Fruit fly (Drosophila melanogaster) whole organism, embryonic: ENCODE data around the gene Bhmt.

Experiments used
- Atf3 ChIP-seq: fragments of 200-800 bp; sonication (Bioruptor generic); optimal IDR thresholded peaks from 3 replicates; lab custom pipeline; 2016; ENCODE audit warnings: missing biosample characterization, missing genetic modification characterization
- Atf6 ChIP-seq: fragments of 200-800 bp; sonication (Bioruptor generic); IDR thresholded peaks from 2 replicates; pipeline ENCODE4 v1.3.6; 2022; ENCODE audit warnings: missing biosample characterization, missing genetic modification characterization
- Blimp-1 ChIP-seq: fragments of 200-800 bp; sonication (Bioruptor generic); optimal IDR thresholded peaks from 3 replicates; lab custom pipeline; 2018; ENCODE audit warnings: missing biosample characterization, missing genetic modification characterization, mild to moderate bottlenecking, moderate library complexity, missing genetic modification reagents
- C15 ChIP-seq: fragments of 200-800 bp; sonication (Bioruptor generic); IDR thresholded peaks from 3 replicates; pipeline ENCODE4 v1.3.6; 2022; ENCODE audit warnings: missing biosample characterization, missing genetic modification characterization
- CG10565 ChIP-seq: fragments of 200-800 bp; sonication (Bioruptor generic); optimal IDR thresholded peaks from 3 replicates; lab custom pipeline; 2016; ENCODE audit warnings: missing biosample characterization, mild to moderate bottlenecking, missing genetic modification characterization
- CG11456 ChIP-seq: fragments of 200-800 bp; sonication (Bioruptor generic); IDR thresholded peaks from 3 replicates; pipeline ENCODE4 v1.3.6; 2022; ENCODE audit warnings: missing biosample characterization, missing genetic modification characterization
- CG11695 ChIP-seq: fragments of 200-800 bp; sonication (Bioruptor generic); IDR thresholded peaks from 3 replicates; pipeline ENCODE4 v1.3.6; 2022; ENCODE audit warnings: missing biosample characterization, missing genetic modification characterization
- CG12071 ChIP-seq: fragments of 200-800 bp; sonication (Bioruptor generic); optimal IDR thresholded peaks from 3 replicates; lab custom pipeline; 2018; ENCODE audit warnings: missing biosample characterization, mild to moderate bottlenecking, missing genetic modification characterization
- CG13123 ChIP-seq: fragments of 200-800 bp; sonication (Bioruptor generic); optimal IDR thresholded peaks from 2 replicates; lab custom pipeline; 2016; ENCODE audit warnings: missing biosample characterization, missing genetic modification characterization
- CG13424 ChIP-seq: fragments of 200-800 bp; sonication (Bioruptor generic); optimal IDR thresholded peaks from 2 replicates; lab custom pipeline; 2019; ENCODE audit warnings: missing biosample characterization, mild to moderate bottlenecking, missing genetic modification characterization, moderate library complexity
- CG16863 ChIP-seq: fragments of 200-800 bp; sonication (Bioruptor generic); optimal IDR thresholded peaks from 3 replicates; lab custom pipeline; 2016; ENCODE audit warnings: missing biosample characterization, missing genetic modification characterization
- CG17361 ChIP-seq: fragments of 200-800 bp; sonication (Bioruptor generic); IDR thresholded peaks from 3 replicates; pipeline ENCODE4 v1.3.6; 2022; ENCODE audit warnings: missing biosample characterization, missing genetic modification characterization
- CG17612 ChIP-seq: fragments of 200-800 bp; sonication (Bioruptor generic); IDR thresholded peaks from 2 replicates; pipeline ENCODE4 v1.3.6; 2022; ENCODE audit warnings: missing biosample characterization, missing genetic modification characterization
- CG17802 ChIP-seq: fragments of 200-800 bp; sonication (Bioruptor generic); optimal IDR thresholded peaks from 2 replicates; lab custom pipeline; 2018; ENCODE audit warnings: missing biosample characterization, mild to moderate bottlenecking, missing genetic modification characterization, moderate library complexity
- CG18262 ChIP-seq: fragments of 200-800 bp; optimal IDR thresholded peaks from 3 replicates; lab custom pipeline; 2019; ENCODE audit warnings: missing biosample characterization, mild to moderate bottlenecking, missing genetic modification characterization, moderate library complexity
- CG18476 ChIP-seq: fragments of 200-800 bp; sonication (Bioruptor generic); optimal IDR thresholded peaks from 2 replicates; lab custom pipeline; 2016; ENCODE audit warnings: missing biosample characterization, mild to moderate bottlenecking, missing genetic modification characterization
- CG2712 ChIP-seq: fragments of 200-800 bp; optimal IDR thresholded peaks from 3 replicates; lab custom pipeline; 2019; ENCODE audit warnings: missing biosample characterization, mild to moderate bottlenecking, missing genetic modification characterization, moderate library complexity
- CG30431 ChIP-seq: fragments of 200-800 bp; sonication (Bioruptor generic); optimal IDR thresholded peaks from 2 replicates; lab custom pipeline; 2017; ENCODE audit warnings: missing biosample characterization, missing genetic modification characterization
- CG3065 ChIP-seq: fragments of 200-800 bp; sonication (Bioruptor generic); optimal IDR thresholded peaks from 2 replicates; lab custom pipeline; 2016; ENCODE audit warnings: missing biosample characterization, missing genetic modification characterization
- CG31365 ChIP-seq: fragments of 200-800 bp; sonication (Bioruptor generic); optimal IDR thresholded peaks from 2 replicates; lab custom pipeline; 2018; ENCODE audit warnings: missing biosample characterization, mild to moderate bottlenecking, missing genetic modification characterization
- CG4328 ChIP-seq: fragments of 200-800 bp; sonication (Bioruptor generic); optimal IDR thresholded peaks from 3 replicates; lab custom pipeline; 2017; ENCODE audit warnings: missing biosample characterization, missing genetic modification reagents, missing genetic modification characterization
- CHES-1-like ChIP-seq: fragments of 200-800 bp; sonication (Bioruptor generic); optimal IDR thresholded peaks from 2 replicates; lab custom pipeline; 2016; ENCODE audit warnings: missing biosample characterization, missing genetic modification characterization
- Dad ChIP-seq: fragments of 200-800 bp; sonication (Bioruptor generic); optimal IDR thresholded peaks from 3 replicates; lab custom pipeline; 2016; ENCODE audit warnings: missing biosample characterization, missing genetic modification characterization
- Dbx ChIP-seq: fragments of 200-800 bp; sonication (Bioruptor generic); IDR thresholded peaks from 3 replicates; pipeline ENCODE4 v1.3.6; 2022; ENCODE audit warnings: missing biosample characterization, missing genetic modification characterization
- Drgx ChIP-seq: fragments of 200-800 bp; sonication (Bioruptor generic); IDR thresholded peaks from 2 replicates; pipeline ENCODE4 v1.3.6; 2022; ENCODE audit warnings: missing biosample characterization, missing genetic modification characterization
- Elba2 ChIP-seq: fragments of 200-800 bp; sonication (Bioruptor generic); optimal IDR thresholded peaks from 3 replicates; lab custom pipeline; 2016; ENCODE audit warnings: missing biosample characterization, missing genetic modification characterization
- Hsf ChIP-seq: fragments of 200-800 bp; sonication (Bioruptor generic); optimal IDR thresholded peaks from 3 replicates; lab custom pipeline; 2016; ENCODE audit warnings: missing biosample characterization, missing genetic modification characterization
- NC2β ChIP-seq: fragments of 200-800 bp; sonication (Bioruptor generic); optimal IDR thresholded peaks from 2 replicates; lab custom pipeline; 2016; ENCODE audit warnings: missing biosample characterization, missing genetic modification characterization
- Nf-YB ChIP-seq: fragments of 200-800 bp; sonication (Bioruptor generic); optimal IDR thresholded peaks from 3 replicates; lab custom pipeline; 2019; ENCODE audit warnings: missing biosample characterization, mild to moderate bottlenecking, missing genetic modification characterization, moderate library complexity
- NfI ChIP-seq: fragments of 200-800 bp; sonication (Bioruptor generic); optimal IDR thresholded peaks from 3 replicates; lab custom pipeline; 2018; ENCODE audit warnings: missing biosample characterization, mild to moderate bottlenecking, missing genetic modification characterization, moderate library complexity
- Optix ChIP-seq: fragments of 200-800 bp; sonication (Bioruptor generic); IDR thresholded peaks from 3 replicates; pipeline ENCODE4 v1.3.6; 2022; ENCODE audit warnings: missing biosample characterization, missing genetic modification characterization
- PHDP ChIP-seq: fragments of 200-800 bp; sonication (Bioruptor generic); optimal IDR thresholded peaks from 3 replicates; lab custom pipeline; 2018; ENCODE audit warnings: missing biosample characterization, mild to moderate bottlenecking, missing genetic modification characterization, moderate library complexity
- Sox102F ChIP-seq: fragments of 200-800 bp; sonication (Bioruptor generic); optimal IDR thresholded peaks from 2 replicates; lab custom pipeline; 2018; ENCODE audit warnings: missing biosample characterization, mild to moderate bottlenecking, missing genetic modification characterization, moderate library complexity
- Spps ChIP-seq: fragments of 200-800 bp; sonication (Bioruptor generic); optimal IDR thresholded peaks from 2 replicates; lab custom pipeline; 2018; ENCODE audit warnings: missing biosample characterization, mild to moderate bottlenecking, missing genetic modification characterization
- Sry-β ChIP-seq: fragments of 200-800 bp; sonication (Bioruptor generic); optimal IDR thresholded peaks from 2 replicates; lab custom pipeline; 2018; ENCODE audit warnings: missing biosample characterization, mild to moderate bottlenecking, missing genetic modification characterization, moderate library complexity
- abd-A ChIP-seq: fragments of 200-800 bp; sonication (Bioruptor generic); optimal IDR thresholded peaks from 3 replicates; lab custom pipeline; 2019; ENCODE audit warnings: missing biosample characterization, mild to moderate bottlenecking, missing genetic modification characterization, moderate library complexity
- ase ChIP-seq: fragments of 200-800 bp; sonication (Bioruptor generic); IDR thresholded peaks from 3 replicates; pipeline ENCODE4 v1.3.6; 2022; ENCODE audit warnings: missing biosample characterization, missing genetic modification characterization
- cg ChIP-seq: fragments of 200-800 bp; sonication (Bioruptor generic); optimal IDR thresholded peaks from 3 replicates; lab custom pipeline; 2019; ENCODE audit warnings: missing biosample characterization, mild to moderate bottlenecking, missing genetic modification characterization, moderate library complexity
- chinmo ChIP-seq: fragments of 200-800 bp; sonication (Bioruptor generic); IDR thresholded peaks from 4 replicates; pipeline ENCODE4 v1.3.6; 2022; ENCODE audit warnings: missing biosample characterization, missing genetic modification characterization; ENCODE audit not compliant: partially characterized antibody
- croc ChIP-seq: fragments of 200-800 bp; sonication (Bioruptor generic); conservative IDR thresholded peaks from 3 replicates; pipeline ENCODE4 v1.3.6; 2022; ENCODE audit warnings: missing biosample characterization, missing genetic modification characterization
- dpn ChIP-seq, 2 experiments: fragments of 200-800 bp; sonication (Bioruptor generic); optimal IDR thresholded peaks; 3 replicates each; lab custom pipeline; 2016; ENCODE audit warnings: missing biosample characterization in 2 of 2, missing genetic modification characterization in 2 of 2
- mld ChIP-seq: fragments of 200-800 bp; sonication (Bioruptor generic); IDR thresholded peaks from 3 replicates; pipeline ENCODE4 v1.3.6; 2022; ENCODE audit warnings: missing biosample characterization, missing genetic modification characterization; ENCODE audit not compliant: partially characterized antibody
- row ChIP-seq: fragments of 200-800 bp; sonication (Bioruptor generic); IDR thresholded peaks from 3 replicates; pipeline ENCODE4 v1.3.6; 2022; ENCODE audit warnings: missing biosample characterization, missing genetic modification characterization
- sens-2 ChIP-seq: fragments of 200-800 bp; sonication (Bioruptor generic); IDR thresholded peaks from 2 replicates; pipeline ENCODE4 v1.3.6; 2022; ENCODE audit warnings: missing biosample characterization, missing genetic modification characterization
- slp2 ChIP-seq: fragments of 200-800 bp; sonication (Bioruptor generic); optimal IDR thresholded peaks from 2 replicates; lab custom pipeline; 2016; ENCODE audit warnings: missing biosample characterization, missing genetic modification characterization
- ssp ChIP-seq: fragments of 200-800 bp; sonication (Bioruptor generic); IDR thresholded peaks from 2 replicates; pipeline ENCODE4 v1.3.6; 2022; ENCODE audit warnings: missing biosample characterization, missing genetic modification characterization
- tll ChIP-seq, 2 experiments: fragments of 200-800 bp in 1 of 2; fragments of >200 bp in 1 of 2; sonication (Bioruptor generic) in 1 of 2; optimal IDR thresholded peaks; 2 replicates each; lab custom pipeline; 2017 to 2019; ENCODE audit warnings: missing biosample characterization in 2 of 2, missing genetic modification characterization in 2 of 2, mild to moderate bottlenecking in 1 of 2, moderate library complexity in 1 of 2
- vfl ChIP-seq: fragments of 200-800 bp; sonication (Bioruptor generic); optimal IDR thresholded peaks from 2 replicates; lab custom pipeline; 2016; ENCODE audit warnings: missing biosample characterization, missing genetic modification characterization
- yki ChIP-seq: fragments of >200 bp; optimal IDR thresholded peaks from 3 replicates; lab custom pipeline; 2018

The Bhmt gene

DNA sequence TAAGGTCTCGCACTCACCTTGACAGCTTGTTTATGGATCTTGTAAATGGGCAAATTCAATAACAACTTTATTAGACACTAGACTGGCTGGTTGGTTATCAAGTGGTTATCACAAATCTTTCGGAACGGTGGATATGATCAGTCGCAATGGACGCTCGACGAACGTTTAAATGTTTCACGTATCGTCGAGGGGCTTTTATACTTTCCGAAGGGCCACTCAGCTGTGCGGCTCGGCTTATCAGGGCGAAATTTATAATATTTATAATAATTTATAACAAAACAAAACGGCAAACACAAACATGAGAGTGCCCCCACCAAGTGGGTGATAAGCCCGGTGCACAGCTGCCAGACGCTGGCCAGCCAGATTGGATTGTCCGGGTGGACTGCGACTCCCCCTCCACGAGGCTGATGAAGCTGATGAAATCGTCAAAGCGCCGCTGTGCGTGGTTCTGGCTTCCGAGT, 2.8 kb downstream of the Bhmt start, which contains the start of gene CG10621 (continued):
- TF ChIP-seq NfI (GFP tag; lab: Kevin White, UChicago) (no peak), chinmo (GFP tag; lab: Robert Waterston, UW) (peak; percentile 94; the same call in 3 of the 4 replicates), sens-2 (GFP tag; lab: Robert Waterston, UW) (no peak), CG16863 (GFP tag; lab: Kevin White, UChicago) (no peak), croc (GFP tag; lab: Robert Waterston, UW) (no peak), abd-A (tag; lab: Kevin White, UChicago) (no peak), CHES-1-like (GFP tag; lab: Kevin White, UChicago) (no peak), mld (GFP tag; lab: Robert Waterston, UW) (no peak), Nf-YB (GFP tag; lab: Kevin White, UChicago) (no peak), PHDP (tag; lab: Kevin White, UChicago) (no peak), CG30431 (GFP tag; lab: Kevin White, UChicago) (no peak), CG3065 (GFP tag; lab: Kevin White, UChicago) (no peak), dpn (GFP tag; optimal IDR thresholded peaks at IDR 0.05; lab: Kevin White, UChicago) (no peak), yki (lab: Kevin White, UChicago) (no peak), CG17612 (GFP tag; lab: Robert Waterston, UW) (no peak), vfl (GFP tag; lab: Kevin White, UChicago) (no peak), C15 (GFP tag; lab: Robert Waterston, UW) (no peak), Blimp-1 (no peak), NC2β (no peak), Sry-β (no peak), Elba2 (GFP tag; lab: Kevin White, UChicago) (no peak), CG13424 (tag; lab: Kevin White, UChicago) (no peak), Spps (tag; lab: Kevin White, UChicago) (no peak)

dm6 chr2L:18953512-18954254, 3.4 kb downstream of the Bhmt start:
- TF ChIP-seq cg (no peak), croc (GFP tag; lab: Robert Waterston, UW) (no peak), Optix (GFP tag; lab: Robert Waterston, UW) (no peak), Dad (no peak), CG17361 (GFP tag; lab: Robert Waterston, UW) (peak; percentile 72; the same call in 2 of the 3 replicates), CG12071 (GFP tag; lab: Kevin White, UChicago) (no peak), CG17802 (tag; lab: Kevin White, UChicago) (no peak), tll (GFP tag; optimal IDR thresholded peaks at IDR 0.05; lab: Kevin White, UChicago) (no peak), CG10565 (GFP tag; lab: Kevin White, UChicago) (no peak), CG4328 (GFP tag; lab: Kevin White, UChicago) (no peak), ase (GFP tag; lab: Robert Waterston, UW) (no peak), ssp (GFP tag; lab: Robert Waterston, UW) (no peak), CG11456 (GFP tag; lab: Robert Waterston, UW) (no peak), NfI (GFP tag; lab: Kevin White, UChicago) (peak; percentile 12), CG31365 (tag; lab: Kevin White, UChicago) (no peak), chinmo (GFP tag; lab: Robert Waterston, UW) (no peak), abd-A (tag; lab: Kevin White, UChicago) (no peak), Sox102F (GFP tag; lab: Kevin White, UChicago) (peak; percentile 27), CG18476 (GFP tag; lab: Kevin White, UChicago) (no peak), Dbx (GFP tag; lab: Robert Waterston, UW) (no peak), Drgx (GFP tag; lab: Robert Waterston, UW) (no peak), CG11695 (GFP tag; lab: Robert Waterston, UW) (no peak), CG13123 (no peak), CG2712 (peak; percentile 34), CG18262 (tag; lab: Kevin White, UChicago) (peak; percentile 54), Atf6 (GFP tag; lab: Robert Waterston, UW) (no peak), Atf3 (GFP tag; lab: Kevin White, UChicago) (no peak), slp2 (GFP tag; lab: Kevin White, UChicago) (no peak), Hsf (GFP tag; lab: Kevin White, UChicago) (no peak), row (GFP tag; lab: Robert Waterston, UW) (peak; percentile 66)
